Fruit fly (Drosophila melanogaster): ENCODE data around the gene tzn.

Gene tzn

dm6 chr3L:20809088-20809999, 10.9 kb downstream of the tzn start, which contains the start of the genes CG3634 and HIPP1 (continued):
- TF ChIP-seq Lpt (GFP tag; optimal IDR thresholded peaks at IDR 0.05) (no peak), CG4854 (GFP tag; optimal IDR thresholded peaks at IDR 0.05) (no peak), CG8281 (tag; optimal IDR thresholded peaks at IDR 0.05) (no peak), CG7987 (GFP tag; optimal IDR thresholded peaks at IDR 0.05) (no peak), CG8765 (GFP tag; IDR thresholded peaks at IDR 0.05) (no peak), CG14441 (GFP tag; IDR thresholded peaks at IDR 0.05) (no peak), CG13296 (GFP tag; optimal IDR thresholded peaks at IDR 0.05) (no peak), unpg (GFP tag; optimal IDR thresholded peaks at IDR 0.05) (no peak), Lhr (GFP tag; optimal IDR thresholded peaks at IDR 0.05) (peak; percentile 51), CG17385 (GFP tag; optimal IDR thresholded peaks at IDR 0.05) (no peak), CG30020 (tag; optimal IDR thresholded peaks at IDR 0.05) (peak; percentile 78), luna (GFP tag; optimal IDR thresholded peaks at IDR 0.05) (no peak), tll (GFP tag; optimal IDR thresholded peaks at IDR 0.05) (no peak), CG17829 (tag; optimal IDR thresholded peaks at IDR 0.05) (peak; percentile 31), CG5245 (GFP tag; optimal IDR thresholded peaks at IDR 0.05) (no peak), zfh2 (GFP tag; optimal IDR thresholded peaks at IDR 0.05) (no peak), Dll (GFP tag; IDR thresholded peaks at IDR 0.05; ENCODE audit: partially characterized antibody) (peak; percentile 77), Ets65A (GFP tag) (peak; percentile 85), Antp (GFP tag; optimal IDR thresholded peaks at IDR 0.05) (no peak), MTF-1 (GFP tag; optimal IDR thresholded peaks at IDR 0.05; ENCODE audit: borderline replicate concordance) (no peak), HLH3B (GFP tag; IDR thresholded peaks at IDR 0.05) (no peak), CG9876 (GFP tag; optimal IDR thresholded peaks at IDR 0.05) (no peak), CG2712 (tag; optimal IDR thresholded peaks at IDR 0.05) (peak; percentile 50), Ravus (GFP tag; IDR thresholded peaks at IDR 0.05) (no peak), chinmo (GFP tag; IDR thresholded peaks at IDR 0.05; ENCODE audit: partially characterized antibody) (0 out of 4 replicates have a peak, but pooled peaks have one; percentile 74), CG17328 (GFP tag; IDR thresholded peaks at IDR 0.05) (no peak), CG8290 (GFP tag; optimal IDR thresholded peaks at IDR 0.05) (peak; percentile 3), CG8290 (tag; optimal IDR thresholded peaks at IDR 0.05) (no peak), stwl (tag; optimal IDR thresholded peaks at IDR 0.05) (peak; percentile 9), Mrtf (GFP tag; IDR thresholded peaks at IDR 0.05) (no peak), CG4730 (GFP tag; IDR thresholded peaks at IDR 0.05) (no peak), usp (GFP tag; optimal IDR thresholded peaks at IDR 0.05) (no peak), tna (GFP tag; IDR thresholded peaks at IDR 0.05; ENCODE audit: partially characterized antibody) (no peak), ewg (GFP tag; optimal IDR thresholded peaks at IDR 0.05) (no peak), ttk (GFP tag; IDR thresholded peaks at IDR 0.05) (no peak), CG7786 (GFP tag; optimal IDR thresholded peaks at IDR 0.05) (no peak), Xrp1 (GFP tag; IDR thresholded peaks at IDR 0.05) (peak; percentile 22; the same call in 1 of the 2 replicates), CG9932 (GFP tag; IDR thresholded peaks at IDR 0.05) (no peak), CG16813 (GFP tag; IDR thresholded peaks at IDR 0.05; ENCODE audit: partially characterized antibody) (peak; percentile 50; the same call in 2 of the 3 replicates), Side (GFP tag; optimal IDR thresholded peaks at IDR 0.05) (no peak), Opbp (GFP tag; IDR thresholded peaks at IDR 0.05; ENCODE audit: partially characterized antibody) (0 out of 3 replicates have a peak, but pooled peaks have one; percentile 24), Sin3A (optimal IDR thresholded peaks at IDR 0.05) (peak; percentile 69), sob (GFP tag; IDR thresholded peaks at IDR 0.05) (no peak), Eip74EF (GFP tag; optimal IDR thresholded peaks at IDR 0.05) (no peak), gem (tag; optimal IDR thresholded peaks at IDR 0.05) (no peak), CG6791 (GFP tag; IDR thresholded peaks at IDR 0.05; ENCODE audit: partially characterized antibody) (no peak), wdn (GFP tag; IDR thresholded peaks at IDR 0.05) (no peak), CG10321 (GFP tag; IDR thresholded peaks at IDR 0.05) (no peak), Bgb (GFP tag; IDR thresholded peaks at IDR 0.05; ENCODE audit: partially characterized antibody) (peak; percentile 41; the same call in 1 of the 2 replicates)
